Worm (Caenorhabditis elegans): ENCODE data around the gene Y57G7A.3.

ce11 chrII:1315245-1315644, 29.7 kb downstream of the Y57G7A.3 start:
- no peak for TF ChIP-seq ztf-6 (GFP tag; IDR thresholded peaks at IDR 0.05)
- no peak for TF ChIP-seq ccch-3 (GFP tag; optimal IDR thresholded peaks at IDR 0.05)
- TF ChIP-seq rec-8 (tag; optimal IDR thresholded peaks at IDR 0.05): no peak
- TF ChIP-seq mcd-1 (GFP tag; IDR thresholded peaks at IDR 0.05): no peak
- no peak for TF ChIP-seq hmg-20 (GFP tag; IDR thresholded peaks at IDR 0.05)
- no peak for TF ChIP-seq attf-6 (GFP tag; IDR thresholded peaks at IDR 0.05)
- TF ChIP-seq F57C9.4 (tag; optimal IDR thresholded peaks at IDR 0.05): no peak
- TF ChIP-seq egl-18 (GFP tag; IDR thresholded peaks at IDR 0.05): no peak
- TF ChIP-seq C17E4.6 (GFP tag; IDR thresholded peaks at IDR 0.05): no peak
- TF ChIP-seq Y56A3A.18 (GFP tag; IDR thresholded peaks at IDR 0.05): no peak
- no peak for TF ChIP-seq tbx-9 (tag; optimal IDR thresholded peaks at IDR 0.05; ENCODE audit: borderline replicate concordance)
- TF ChIP-seq pha-4 (tag; optimal IDR thresholded peaks at IDR 0.05): no peak
- TF ChIP-seq snpc-1.1 (tag; optimal IDR thresholded peaks at IDR 0.05; ENCODE audit: insufficient read depth): no peak
